Fruit fly (Drosophila melanogaster) whole organism, embryonic: Measurements from ENCODE around the gene CG4480.

Source experiments
- BtbVII ChIP-seq: fragments of 200-800 bp; sonication (Bioruptor generic); optimal IDR thresholded peaks from 3 replicates; lab custom pipeline; 2017; ENCODE audit warnings: missing biosample characterization, mild to moderate bottlenecking, missing genetic modification characterization
- CG10565 ChIP-seq: fragments of 200-800 bp; sonication (Bioruptor generic); optimal IDR thresholded peaks from 3 replicates; lab custom pipeline; 2016; ENCODE audit warnings: missing biosample characterization, mild to moderate bottlenecking, missing genetic modification characterization
- CG12219 ChIP-seq: fragments of 200-800 bp; sonication (Bioruptor generic); optimal IDR thresholded peaks from 3 replicates; lab custom pipeline; 2018; ENCODE audit warnings: missing biosample characterization, mild to moderate bottlenecking, missing genetic modification characterization
- CG15479 ChIP-seq: fragments of 200-800 bp; sonication (Bioruptor generic); optimal IDR thresholded peaks from 3 replicates; lab custom pipeline; 2019; ENCODE audit warnings: missing biosample characterization, mild to moderate bottlenecking, missing genetic modification characterization, moderate library complexity
- CG8290 ChIP-seq, 3 experiments: fragments of 200-800 bp; sonication (Bioruptor generic); optimal IDR thresholded peaks; 2 replicates each; lab custom pipeline; 2016 to 2019; ENCODE audit warnings: missing biosample characterization in 3 of 3, missing genetic modification characterization in 3 of 3, mild to moderate bottlenecking in 2 of 3, moderate library complexity in 1 of 3
- CG8944 ChIP-seq: fragments of 200-800 bp; sonication (Bioruptor generic); optimal IDR thresholded peaks from 3 replicates; lab custom pipeline; 2016; ENCODE audit warnings: missing biosample characterization, missing genetic modification characterization
- CG9932 ChIP-seq: fragments of 200-800 bp; sonication (Bioruptor generic); IDR thresholded peaks from 2 replicates; pipeline ENCODE4 v1.3.6; 2022; ENCODE audit warnings: missing biosample characterization, missing genetic modification characterization
- Nf-YC ChIP-seq: fragments of 200-800 bp; optimal IDR thresholded peaks from 3 replicates; lab custom pipeline; 2019; ENCODE audit warnings: missing biosample characterization, mild to moderate bottlenecking, missing genetic modification characterization, moderate library complexity
- abd-A ChIP-seq: fragments of 200-800 bp; sonication (Bioruptor generic); optimal IDR thresholded peaks from 3 replicates; lab custom pipeline; 2019; ENCODE audit warnings: missing biosample characterization, mild to moderate bottlenecking, missing genetic modification characterization, moderate library complexity
- danr ChIP-seq: fragments of 200-800 bp; sonication (Bioruptor generic); IDR thresholded peaks from 2 replicates; pipeline ENCODE4 v1.3.6; 2022; ENCODE audit warnings: missing biosample characterization, missing genetic modification characterization
- mirr ChIP-seq: fragments of 200-800 bp; sonication (Bioruptor generic); optimal IDR thresholded peaks from 3 replicates; lab custom pipeline; 2018; ENCODE audit warnings: missing biosample characterization, mild to moderate bottlenecking, missing genetic modification characterization
- pfk ChIP-seq: fragments of 200-800 bp; sonication (Bioruptor generic); optimal IDR thresholded peaks from 2 replicates; lab custom pipeline; 2018; ENCODE audit warnings: missing biosample characterization, mild to moderate bottlenecking, missing genetic modification characterization, moderate library complexity
- seq ChIP-seq: fragments of 200-800 bp; sonication (Bioruptor generic); IDR thresholded peaks from 2 replicates; pipeline ENCODE4 v1.3.6; 2022; ENCODE audit warnings: missing biosample characterization, missing genetic modification characterization
- sna ChIP-seq: fragments of 200-800 bp; sonication (Bioruptor generic); IDR thresholded peaks from 2 replicates; pipeline ENCODE4 v1.3.6; 2022; ENCODE audit warnings: missing biosample characterization, missing genetic modification characterization; ENCODE audit not compliant: partially characterized antibody
- tin ChIP-seq: fragments of 200-800 bp; sonication (Bioruptor generic); optimal IDR thresholded peaks from 3 replicates; lab custom pipeline; 2016; ENCODE audit warnings: missing biosample characterization, missing genetic modification characterization

The CG4480 gene

dm6 chr2L:14842058-14842457 lies 29.8 kb downstream of the CG4480 start, which contains the start of gene CG42682:
Gene CG42682, plus strand, starts transcription at chr2L:14842358.
- no peak for TF ChIP-seq tin
- TF ChIP-seq CG8290 (GFP tag; optimal IDR thresholded peaks at IDR 0.05; lab: Kevin White, UChicago): no peak
- no peak for TF ChIP-seq CG8290 (tag; optimal IDR thresholded peaks at IDR 0.05; lab: Kevin White, UChicago)
- no peak for TF ChIP-seq CG10565 (GFP tag; lab: Kevin White, UChicago)
- no peak for TF ChIP-seq CG8944 (GFP tag; lab: Kevin White, UChicago)
- no peak for TF ChIP-seq CG9932 (GFP tag; lab: Robert Waterston, UW)
- no peak for TF ChIP-seq pfk (GFP tag; lab: Kevin White, UChicago)
- no peak for TF ChIP-seq abd-A (tag; lab: Kevin White, UChicago)
- no peak for TF ChIP-seq BtbVII
- TF ChIP-seq Nf-YC (tag; lab: Kevin White, UChicago): no peak
- TF ChIP-seq sna (GFP tag; lab: Robert Waterston, UW): no peak
- no peak for TF ChIP-seq seq
- no peak for TF ChIP-seq danr (GFP tag; lab: Robert Waterston, UW)
- TF ChIP-seq mirr (GFP tag; lab: Kevin White, UChicago): no peak
- no peak for TF ChIP-seq CG15479 (GFP tag; lab: Kevin White, UChicago)
- TF ChIP-seq CG12219 (GFP tag; lab: Kevin White, UChicago): no peak
